Fruit fly (Drosophila melanogaster) whole organism, wandering third instar larva: ENCODE measurements around the gene CG34355.

Source experiments
- Abd-B ChIP-seq: fragments of >200 bp; optimal IDR thresholded peaks from 2 replicates; lab custom pipeline; 2017; ENCODE audit warnings: missing biosample characterization, missing genetic modification characterization
- CG32264 ChIP-seq: fragments of 200-800 bp; sonication (Bioruptor generic); optimal IDR thresholded peaks from 2 replicates; lab custom pipeline; 2016; ENCODE audit warnings: missing biosample characterization, missing genetic modification characterization
- CG9705 ChIP-seq: fragments of 200-800 bp; sonication (Bioruptor generic); optimal IDR thresholded peaks from 2 replicates; lab custom pipeline; 2018; ENCODE audit warnings: missing biosample characterization, mild to moderate bottlenecking, missing genetic modification characterization
- CrebA ChIP-seq: fragments of 200-800 bp; sonication (Bioruptor generic); optimal IDR thresholded peaks from 2 replicates; lab custom pipeline; 2016; ENCODE audit warnings: missing biosample characterization, mild to moderate bottlenecking, missing genetic modification characterization, borderline replicate concordance
- Dfd ChIP-seq: fragments of >200 bp; optimal IDR thresholded peaks from 2 replicates; lab custom pipeline; 2017; ENCODE audit warnings: missing biosample characterization, missing genetic modification characterization
- Dif ChIP-seq: fragments of 200-275, 200-300 bp; sonication (Bioruptor generic); optimal IDR thresholded peaks from 2 replicates; lab custom pipeline; 2018; ENCODE audit warnings: missing biosample characterization, missing genetic modification characterization; ENCODE audit not compliant: partially characterized antibody
- Hr78 ChIP-seq: fragments of >200 bp; optimal IDR thresholded peaks from 2 replicates; lab custom pipeline; 2017; ENCODE audit warnings: missing biosample characterization, missing genetic modification characterization
- Hr83 ChIP-seq: fragments of 200-300 bp; sonication (Bioruptor generic); optimal IDR thresholded peaks from 2 replicates; lab custom pipeline; 2016; ENCODE audit warnings: missing biosample characterization, mild to moderate bottlenecking, missing genetic modification characterization, moderate library complexity; ENCODE audit not compliant: poor library complexity, severe bottlenecking
- Jra ChIP-seq: sonication (Bioruptor generic); optimal IDR thresholded peaks from 2 replicates; lab custom pipeline; 2016; ENCODE audit warnings: missing biosample characterization, missing genetic modification characterization
- Mio ChIP-seq: sonication (Bioruptor generic); optimal IDR thresholded peaks from 2 replicates; lab custom pipeline; 2016; ENCODE audit warnings: missing biosample characterization, missing genetic modification characterization
- Myc ChIP-seq: fragments of >200 bp; optimal IDR thresholded peaks from 2 replicates; lab custom pipeline; 2017
- N ChIP-seq: fragments of >200 bp; optimal IDR thresholded peaks from 2 replicates; lab custom pipeline; 2018; ENCODE audit warnings: missing biosample characterization, missing external identifiers, missing genetic modification characterization
- OdsH ChIP-seq: fragments of 200-800 bp; sonication (Bioruptor generic); optimal IDR thresholded peaks from 2 replicates; lab custom pipeline; 2016; ENCODE audit warnings: missing biosample characterization, mild to moderate bottlenecking, missing genetic modification characterization
- Rel ChIP-seq, 2 experiments: fragments of 200-800 bp; sonication (Bioruptor generic) in 1 of 2; optimal IDR thresholded peaks; 2 replicates in 1 of 2; 3 replicates in 1 of 2; lab custom pipeline; 2016 to 2019; ENCODE audit warnings: mild to moderate bottlenecking in 2 of 2, missing biosample characterization in 2 of 2, missing genetic modification characterization in 2 of 2, moderate library complexity in 1 of 2
- Sp1 ChIP-seq: fragments of 200-800 bp; sonication (Bioruptor generic); optimal IDR thresholded peaks from 3 replicates; lab custom pipeline; 2019; ENCODE audit warnings: missing biosample characterization, mild to moderate bottlenecking, missing genetic modification characterization, moderate library complexity
- Vsx2 ChIP-seq: fragments of 200-300, 225-300 bp; sonication (Bioruptor generic); optimal IDR thresholded peaks from 2 replicates; lab custom pipeline; 2018; ENCODE audit warnings: missing biosample characterization, missing genetic modification characterization; ENCODE audit not compliant: partially characterized antibody
- br ChIP-seq: fragments of 200-800 bp; sonication (Bioruptor generic); optimal IDR thresholded peaks from 2 replicates; lab custom pipeline; 2016; ENCODE audit warnings: missing biosample characterization, missing genetic modification characterization
- dl ChIP-seq, 2 experiments: fragments of 175-275, 200-275 bp in 1 of 2; fragments of 200-275 bp in 1 of 2; sonication (Bioruptor generic); optimal IDR thresholded peaks; lab custom pipeline; 2018; ENCODE audit warnings: mild to moderate bottlenecking in 2 of 2, missing biosample characterization in 2 of 2, missing genetic modification characterization in 2 of 2, moderate library complexity in 2 of 2; ENCODE audit not compliant: partially characterized antibody in 2 of 2, insufficient read depth in 1 of 2
- dsf ChIP-seq: sonication (Bioruptor generic); optimal IDR thresholded peaks from 2 replicates; lab custom pipeline; 2016; ENCODE audit warnings: missing biosample characterization, missing genetic modification characterization, borderline replicate concordance
- ey ChIP-seq: fragments of 200-800 bp; sonication (Bioruptor generic); optimal IDR thresholded peaks from 2 replicates; lab custom pipeline; 2016; ENCODE audit warnings: missing biosample characterization, missing genetic modification characterization
- foxo ChIP-seq, 2 experiments: fragments of 200-800 bp; sonication (Bioruptor generic); optimal IDR thresholded peaks; 2 replicates in 1 of 2; 3 replicates in 1 of 2; lab custom pipeline; 2016 to 2017; ENCODE audit warnings: missing biosample characterization in 2 of 2, missing genetic modification characterization in 2 of 2
- fru ChIP-seq: fragments of 200-800 bp; sonication (Bioruptor generic); optimal IDR thresholded peaks from 3 replicates; lab custom pipeline; 2016; ENCODE audit warnings: missing biosample characterization, mild to moderate bottlenecking, missing genetic modification characterization
- jim ChIP-seq: fragments of 175-275, 200-325 bp; sonication (Bioruptor generic); optimal IDR thresholded peaks from 2 replicates; lab custom pipeline; 2016; ENCODE audit warnings: missing biosample characterization, mild to moderate bottlenecking, missing genetic modification characterization
- lola ChIP-seq: fragments of >200 bp; optimal IDR thresholded peaks from 2 replicates; lab custom pipeline; 2017; ENCODE audit warnings: missing biosample characterization, missing genetic modification characterization
- pan ChIP-seq: fragments of >200 bp; optimal IDR thresholded peaks from 2 replicates; lab custom pipeline; 2017
- sage ChIP-seq: fragments of 200-800 bp; sonication (Bioruptor generic); optimal IDR thresholded peaks from 2 replicates; lab custom pipeline; 2016; ENCODE audit warnings: missing biosample characterization, mild to moderate bottlenecking, missing genetic modification characterization
- tai ChIP-seq: sonication (Bioruptor generic); optimal IDR thresholded peaks from 2 replicates; lab custom pipeline; 2016; ENCODE audit warnings: missing biosample characterization, missing genetic modification characterization
- woc ChIP-seq: sonication (Bioruptor generic); optimal IDR thresholded peaks from 2 replicates; lab custom pipeline; 2016; ENCODE audit warnings: missing biosample characterization, mild to moderate bottlenecking, missing genetic modification characterization

Gene CG34355

DNA sequence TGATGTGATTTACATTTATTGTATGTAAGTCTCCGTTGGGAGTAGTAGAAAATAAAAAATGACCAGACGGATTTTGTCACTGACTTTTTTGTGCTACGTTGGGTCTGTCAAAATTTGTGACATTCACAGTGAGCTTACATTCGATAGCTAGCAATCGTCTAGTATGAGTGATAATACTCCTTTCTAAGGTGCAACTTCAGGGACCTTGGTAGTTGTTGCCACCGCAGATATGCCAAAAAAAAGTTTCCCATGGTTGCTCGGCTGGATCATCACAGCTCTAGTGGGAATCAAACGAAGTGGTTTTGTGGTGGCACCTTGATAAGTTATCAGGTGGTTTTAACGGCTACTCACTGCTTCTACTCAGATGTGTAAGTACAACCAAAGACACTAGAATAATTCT lies 89.8 kb downstream of the CG34355 start, which contains the start of gene tbrd-1:
Gene tbrd-1, minus strand, starts transcription at position 101 of the 400 bp plus-strand sequence.
- TF ChIP-seq CG9705 (GFP tag; lab: Kevin White, UChicago): no peak
- TF ChIP-seq Dif: no peak
- TF ChIP-seq Vsx2: no peak
- TF ChIP-seq jim (GFP tag; lab: Kevin White, UChicago): no peak
- no peak for TF ChIP-seq fru (GFP tag; lab: Kevin White, UChicago)
- TF ChIP-seq CrebA (GFP tag; lab: Kevin White, UChicago): no peak
- no peak for TF ChIP-seq dl (GFP tag; optimal IDR thresholded peaks at IDR 0.05; lab: Kevin White, UChicago; ENCODE audit: insufficient read depth in 1 of 2, partially characterized antibody in 2 of 2)
- no peak for TF ChIP-seq tai (GFP tag; lab: Kevin White, UChicago)
- no peak for TF ChIP-seq Rel (GFP tag; optimal IDR thresholded peaks at IDR 0.05; lab: Kevin White, UChicago)
- no peak for TF ChIP-seq Rel (tag; optimal IDR thresholded peaks at IDR 0.05; lab: Kevin White, UChicago)
- no peak for TF ChIP-seq Hr83 (GFP tag; lab: Kevin White, UChicago)
- no peak for TF ChIP-seq lola (GFP tag; lab: Kevin White, UChicago)
- no peak for TF ChIP-seq pan (lab: Kevin White, UChicago)

DNA sequence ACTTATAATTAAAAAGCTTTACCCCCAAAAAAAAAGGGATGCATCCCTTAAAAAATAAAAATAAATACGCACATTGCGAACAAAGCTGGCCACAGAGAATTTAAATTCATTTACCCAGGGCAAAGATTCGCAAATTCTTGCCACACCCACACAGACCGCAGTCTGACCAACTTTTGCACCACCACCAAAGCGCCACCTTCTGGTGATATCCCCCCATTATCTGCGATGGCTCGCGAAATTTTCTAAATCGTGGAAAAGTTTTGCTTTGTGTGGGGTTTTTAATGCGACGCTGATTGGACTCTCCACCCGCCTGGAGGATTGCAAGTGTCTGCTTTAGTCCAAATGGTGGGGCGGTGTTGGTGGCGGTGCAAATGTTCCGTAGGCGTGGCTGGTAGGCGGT lies 96.4 kb downstream of the CG34355 start:
- TF ChIP-seq dl (GFP tag; optimal IDR thresholded peaks at IDR 0.05; lab: Kevin White, UChicago; ENCODE audit: insufficient read depth in 1 of 2, partially characterized antibody in 2 of 2) (no peak), tai (GFP tag; lab: Kevin White, UChicago) (no peak), Hr78 (GFP tag; lab: Kevin White, UChicago) (no peak), Vsx2 (no peak), woc (no peak), Dfd (GFP tag; lab: Kevin White, UChicago) (no peak), Mio (GFP tag; lab: Kevin White, UChicago) (no peak), dsf (GFP tag; lab: Kevin White, UChicago) (no peak), Rel (GFP tag; optimal IDR thresholded peaks at IDR 0.05; lab: Kevin White, UChicago) (no peak), Rel (tag; optimal IDR thresholded peaks at IDR 0.05; lab: Kevin White, UChicago) (no peak), Hr83 (GFP tag; lab: Kevin White, UChicago) (no peak)

DNA sequence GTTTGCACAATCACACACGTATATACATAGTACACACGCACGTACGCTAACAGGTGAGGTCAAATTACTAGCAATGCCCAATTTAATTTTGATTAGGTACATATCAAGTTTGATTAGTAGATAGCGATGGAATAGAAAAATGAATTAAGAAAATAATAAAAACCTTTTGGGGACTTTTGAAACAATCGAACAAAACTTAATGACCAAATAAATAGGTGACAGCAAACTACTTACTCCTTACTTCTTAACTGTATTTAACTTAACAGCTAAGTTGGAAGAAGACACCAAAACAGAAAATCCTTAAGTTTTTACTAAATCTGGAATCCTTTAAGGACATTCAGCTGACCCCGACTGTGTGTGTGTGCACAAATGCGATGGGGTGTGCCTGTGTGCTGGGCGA lies 98.4 kb downstream of the CG34355 start:
- no peak for TF ChIP-seq Abd-B (GFP tag; lab: Kevin White, UChicago)
- no peak for TF ChIP-seq Rel (GFP tag; optimal IDR thresholded peaks at IDR 0.05; lab: Kevin White, UChicago)
- no peak for TF ChIP-seq Rel (tag; optimal IDR thresholded peaks at IDR 0.05; lab: Kevin White, UChicago)
- TF ChIP-seq br (GFP tag; lab: Kevin White, UChicago): no peak
- TF ChIP-seq lola (GFP tag; lab: Kevin White, UChicago): no peak
- no peak for TF ChIP-seq Dif
- no peak for TF ChIP-seq woc
- TF ChIP-seq dsf (GFP tag; lab: Kevin White, UChicago): no peak
- TF ChIP-seq ey (GFP tag; lab: Kevin White, UChicago): no peak
- no peak for TF ChIP-seq N
- no peak for TF ChIP-seq OdsH
- TF ChIP-seq dl (GFP tag; optimal IDR thresholded peaks at IDR 0.05; lab: Kevin White, UChicago; ENCODE audit: insufficient read depth in 1 of 2, partially characterized antibody in 2 of 2): no peak
- TF ChIP-seq foxo (GFP tag; optimal IDR thresholded peaks at IDR 0.05; lab: Kevin White, UChicago): no peak
- TF ChIP-seq sage (GFP tag; lab: Kevin White, UChicago): no peak
- TF ChIP-seq Mio (GFP tag; lab: Kevin White, UChicago): no peak
- TF ChIP-seq Myc (lab: Kevin White, UChicago): no peak
- TF ChIP-seq Vsx2: no peak
- no peak for TF ChIP-seq Sp1 (GFP tag; lab: Kevin White, UChicago)
- no peak for TF ChIP-seq CG32264 (GFP tag; lab: Kevin White, UChicago)
- no peak for TF ChIP-seq Jra (GFP tag; lab: Kevin White, UChicago)
- no peak for TF ChIP-seq Hr83 (GFP tag; lab: Kevin White, UChicago)

DNA sequence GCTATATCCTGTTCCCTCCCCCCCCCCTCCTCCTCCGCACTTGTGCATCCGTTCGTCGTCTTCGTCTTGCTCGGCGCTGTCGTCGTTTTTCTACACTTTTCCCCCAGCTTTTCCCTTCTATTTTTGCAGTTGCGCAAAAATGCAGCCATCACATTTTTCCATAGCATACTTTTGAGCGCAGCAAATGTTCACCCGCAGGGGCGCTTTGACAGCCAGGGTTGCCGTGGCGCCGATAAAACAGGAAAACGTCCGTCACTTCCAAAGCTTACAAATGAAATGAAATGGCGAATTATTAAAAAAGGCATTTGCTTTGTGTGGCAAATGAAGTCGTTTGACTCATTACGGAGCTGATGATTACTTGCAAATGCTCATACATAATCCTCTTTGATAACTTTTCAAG lies 98.9 kb downstream of the CG34355 start:
- TF ChIP-seq dsf (GFP tag; lab: Kevin White, UChicago) (no peak), Rel (GFP tag; optimal IDR thresholded peaks at IDR 0.05; lab: Kevin White, UChicago) (no peak), Rel (tag; optimal IDR thresholded peaks at IDR 0.05; lab: Kevin White, UChicago) (peak; percentile 26), Hr78 (GFP tag; lab: Kevin White, UChicago) (no peak)

DNA sequence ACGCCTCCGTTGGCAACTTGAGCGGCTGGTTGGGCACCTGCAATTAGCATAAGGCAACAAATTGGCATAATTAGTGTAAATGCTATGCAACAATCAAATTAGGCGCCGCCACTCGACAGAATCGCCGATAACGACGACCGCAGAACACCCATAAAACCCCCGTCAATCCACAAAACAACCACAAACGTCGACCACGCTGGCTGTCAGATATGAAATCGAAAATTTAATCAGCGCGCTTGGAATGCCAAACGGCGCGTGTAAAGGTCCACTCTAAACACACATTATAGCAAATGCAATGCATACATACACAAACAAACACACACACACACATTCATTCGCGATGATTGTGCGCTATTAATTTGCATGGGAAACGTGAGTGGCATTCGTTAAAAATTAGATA lies 99.8 kb downstream of the CG34355 start:
- no peak for TF ChIP-seq Rel (GFP tag; optimal IDR thresholded peaks at IDR 0.05; lab: Kevin White, UChicago)
- peak; percentile 71 for TF ChIP-seq Rel (tag; optimal IDR thresholded peaks at IDR 0.05; lab: Kevin White, UChicago)
- no peak for TF ChIP-seq CG32264 (GFP tag; lab: Kevin White, UChicago)
